Worm (Caenorhabditis elegans) whole organism, L1 larva: ENCODE results near the gene nhx-9.

ENCODE experiments used
- ceh-8 ChIP-seq: fragments of 200-800 bp; sonication (Bioruptor generic); optimal IDR thresholded peaks from 2 replicates; lab custom pipeline; 2018; ENCODE audit warnings: mild to moderate bottlenecking, missing genetic modification characterization, moderate library complexity, missing compliant biosample characterization
- dpl-1 ChIP-seq, 3 experiments: fragments of 150-350 bp in 2 of 3; sonication (generic microtip) in 1 of 3; optimal IDR thresholded peaks; 2 replicates each; lab custom pipeline; 2014 to 2017; ENCODE audit warnings: missing biosample characterization in 3 of 3, missing genetic modification characterization in 3 of 3, missing genetic modification reagents in 3 of 3
- fkh-10 ChIP-seq: sonication (generic microtip); optimal IDR thresholded peaks from 2 replicates; lab custom pipeline; 2017; ENCODE audit warnings: missing biosample characterization, missing genetic modification reagents, missing genetic modification characterization
- fos-1 ChIP-seq: fragments of 150-350 bp; optimal IDR thresholded peaks from 2 replicates; lab custom pipeline; 2014; ENCODE audit warnings: missing biosample characterization, missing genetic modification characterization
- mab-9 ChIP-seq: fragments of 200-800 bp; sonication (Bioruptor generic); IDR thresholded peaks from 2 replicates; pipeline ENCODE4 v1.3.6; 2022; ENCODE audit warnings: missing genetic modification reagents, missing genetic modification characterization, missing compliant biosample characterization
- mep-1 ChIP-seq: fragments of 150-350 bp; optimal IDR thresholded peaks from 2 replicates; lab custom pipeline; 2014; ENCODE audit warnings: missing biosample characterization, missing genetic modification characterization
- nhr-12 ChIP-seq: sonication (generic microtip); optimal IDR thresholded peaks from 2 replicates; lab custom pipeline; 2017; ENCODE audit warnings: missing biosample characterization, missing genetic modification characterization
- nhr-77 ChIP-seq: fragments of 150-350 bp; optimal IDR thresholded peaks from 2 replicates; lab custom pipeline; 2014; ENCODE audit warnings: missing biosample characterization, missing genetic modification characterization
- unc-130 ChIP-seq: fragments of 150-350 bp; optimal IDR thresholded peaks from 2 replicates; lab custom pipeline; 2017; ENCODE audit warnings: missing biosample characterization, missing genetic modification characterization, inconsistent platforms
- unc-62 ChIP-seq: fragments of 150-350 bp; optimal IDR thresholded peaks from 2 replicates; lab custom pipeline; 2014; ENCODE audit warnings: missing biosample characterization, missing genetic modification reagents, missing genetic modification characterization
- zag-1 ChIP-seq: fragments of 150-350 bp; optimal IDR thresholded peaks from 2 replicates; lab custom pipeline; 2014; ENCODE audit warnings: missing biosample characterization, missing genetic modification characterization
- ztf-11 ChIP-seq, 2 experiments: sonication (generic microtip); optimal IDR thresholded peaks; 2 replicates each; lab custom pipeline; 2016 to 2017; ENCODE audit warnings: missing genetic modification characterization in 2 of 2, missing biosample characterization in 1 of 2, missing compliant biosample characterization in 1 of 2

DNA sequence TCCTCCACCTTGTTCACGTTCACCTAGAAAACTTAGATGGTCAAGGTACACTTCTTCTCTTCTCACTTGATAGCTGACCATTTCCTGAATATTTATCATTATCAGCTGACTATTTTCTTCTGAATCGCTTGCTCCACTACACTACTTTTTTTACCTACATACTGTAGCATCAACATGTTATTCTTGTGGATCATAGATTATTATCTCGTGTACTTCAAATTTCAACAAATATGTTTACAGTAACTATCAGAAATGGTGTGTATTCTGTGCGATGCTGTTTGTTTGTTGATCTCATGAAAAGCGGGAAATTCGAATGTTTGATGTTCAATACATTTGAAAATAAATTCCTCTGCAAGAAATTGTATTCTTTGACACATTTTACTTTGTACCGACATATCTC, 13.8 kb upstream of the nhx-9 start, which contains the start of gene ZK822.10:
- TF ChIP-seq fos-1 (tag; lab: Kevin White, UChicago), result no peak
- no peak for TF ChIP-seq dpl-1 (GFP tag; optimal IDR thresholded peaks at IDR 0.05; lab: Kevin White, UChicago)
- TF ChIP-seq ztf-11 (tag; optimal IDR thresholded peaks at IDR 0.05; lab: Kevin White, UChicago), result no peak
- no peak for TF ChIP-seq mab-9 (GFP tag; lab: Robert Waterston, UW)
- no peak for TF ChIP-seq ceh-8 (GFP tag; lab: Kevin White, UChicago)
- TF ChIP-seq unc-62 (GFP tag; lab: Kevin White, UChicago), result no peak
- TF ChIP-seq mep-1, result no peak
- TF ChIP-seq nhr-12 (tag; lab: Kevin White, UChicago), result no peak
- TF ChIP-seq fkh-10 (GFP tag; lab: Kevin White, UChicago), result no peak
- TF ChIP-seq nhr-77 (tag; lab: Kevin White, UChicago), result no peak
- no peak for TF ChIP-seq unc-130 (tag; lab: Kevin White, UChicago)
- no peak for TF ChIP-seq zag-1
